Worm (Caenorhabditis elegans): Measurements from ENCODE around the gene lec-9.

DNA sequence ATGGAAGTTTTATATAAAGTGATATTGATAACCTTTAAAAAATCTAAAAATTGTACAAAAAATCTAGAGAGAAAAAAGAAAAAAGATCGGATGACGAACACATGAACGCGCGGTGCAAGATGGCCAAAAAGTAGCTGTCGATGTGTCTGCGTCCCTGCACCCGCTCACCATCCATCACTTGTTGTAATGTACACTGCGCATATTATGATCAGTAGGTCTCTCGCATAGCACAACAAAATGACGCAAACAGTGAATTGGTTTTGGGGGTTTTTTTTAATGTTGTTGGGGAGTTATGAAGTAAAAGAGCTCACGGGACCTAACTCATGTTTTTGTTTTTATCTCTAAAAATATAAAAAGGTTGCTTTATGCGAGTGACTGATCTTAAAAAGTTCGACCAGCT, 31.4 kb downstream of the lec-9 start:
- TF ChIP-seq ref-1 (GFP tag; conservative IDR thresholded peaks at IDR 0.05) (no peak), tab-1 (GFP tag; IDR thresholded peaks at IDR 0.05) (no peak), med-1 (GFP tag; optimal IDR thresholded peaks at IDR 0.05; ENCODE audit: insufficient read depth) (no peak), flt-1 (GFP tag; IDR thresholded peaks at IDR 0.05) (no peak)
